Worm (Caenorhabditis elegans) whole organism, late embryonic: ENCODE measurements around the gene ser-2.

Experiments used
- pha-4 ChIP-seq: fragments of 150-350 bp; optimal IDR thresholded peaks from 2 replicates; lab custom pipeline; 2018; ENCODE audit warnings: missing biosample characterization, missing genetic modification reagents, missing genetic modification characterization
- unc-3 ChIP-seq, 2 experiments: fragments of 200-800 bp in 1 of 2; sonication (Bioruptor generic) in 1 of 2; sonication (generic microtip) in 1 of 2; conservative IDR thresholded peaks in 1 of 2; optimal IDR thresholded peaks in 1 of 2; 2 replicates each; pipeline versions ENCODE4 v1.3.6 to Lab custom; 2016 to 2022; ENCODE audit warnings: missing compliant biosample characterization in 2 of 2, missing genetic modification characterization in 2 of 2, missing genetic modification reagents in 1 of 2

- TF ChIP-seq pha-4 (no peak), unc-3 (GFP tag; conservative IDR thresholded peaks at IDR 0.05; lab: Robert Waterston, UW) (no peak), unc-3 (tag; optimal IDR thresholded peaks at IDR 0.05; lab: Kevin White, UChicago) (no peak)
These were observed 44.9 kb upstream of the ser-2 start for ce11 chrX:15347680-15348079.
